Fruit fly (Drosophila melanogaster) whole organism, embryonic: ENCODE measurements around the gene CG7329.

Experiments used
- Aef1 ChIP-seq: fragments of 200-800 bp; sonication (Bioruptor generic); IDR thresholded peaks from 3 replicates; pipeline ENCODE4 v1.3.6; 2022; ENCODE audit warnings: missing biosample characterization, missing genetic modification characterization
- Blimp-1 ChIP-seq: fragments of 200-800 bp; sonication (Bioruptor generic); optimal IDR thresholded peaks from 3 replicates; lab custom pipeline; 2018; ENCODE audit warnings: missing biosample characterization, missing genetic modification characterization, mild to moderate bottlenecking, moderate library complexity, missing genetic modification reagents
- Bteb2 ChIP-seq: fragments of 200-800 bp; sonication (Bioruptor generic); optimal IDR thresholded peaks from 2 replicates; lab custom pipeline; 2016; ENCODE audit warnings: missing biosample characterization, missing genetic modification characterization
- CG10274 ChIP-seq: fragments of 200-800 bp; sonication (Bioruptor generic); optimal IDR thresholded peaks from 3 replicates; lab custom pipeline; 2017; ENCODE audit warnings: missing biosample characterization, mild to moderate bottlenecking, missing genetic modification characterization
- CG12659 ChIP-seq: fragments of 200-800 bp; sonication (Bioruptor generic); optimal IDR thresholded peaks from 3 replicates; lab custom pipeline; 2017; ENCODE audit warnings: mild to moderate bottlenecking, missing biosample characterization, missing genetic modification reagents, missing genetic modification characterization
- CG13424 ChIP-seq: fragments of 200-800 bp; sonication (Bioruptor generic); optimal IDR thresholded peaks from 2 replicates; lab custom pipeline; 2019; ENCODE audit warnings: missing biosample characterization, mild to moderate bottlenecking, missing genetic modification characterization, moderate library complexity
- CG14050 ChIP-seq: fragments of 200-800 bp; sonication (Bioruptor generic); IDR thresholded peaks from 3 replicates; pipeline ENCODE4 v1.3.6; 2022; ENCODE audit warnings: missing biosample characterization, missing genetic modification characterization
- CG14441 ChIP-seq: fragments of 200-800 bp; sonication (Bioruptor generic); IDR thresholded peaks from 2 replicates; pipeline ENCODE4 v1.3.6; 2022; ENCODE audit warnings: missing biosample characterization, missing genetic modification characterization
- CG14965 ChIP-seq: fragments of 200-800 bp; sonication (Bioruptor generic); optimal IDR thresholded peaks from 2 replicates; lab custom pipeline; 2016; ENCODE audit warnings: missing biosample characterization, missing genetic modification characterization, borderline replicate concordance
- CG15011 ChIP-seq: fragments of 200-800 bp; sonication (Bioruptor generic); optimal IDR thresholded peaks from 3 replicates; lab custom pipeline; 2018; ENCODE audit warnings: missing biosample characterization, mild to moderate bottlenecking, missing genetic modification characterization
- CG17359 ChIP-seq: fragments of 200-800 bp; sonication (Bioruptor generic); optimal IDR thresholded peaks from 3 replicates; lab custom pipeline; 2018; ENCODE audit warnings: missing biosample characterization, mild to moderate bottlenecking, missing genetic modification characterization, moderate library complexity
- CG30431 ChIP-seq: fragments of 200-800 bp; sonication (Bioruptor generic); optimal IDR thresholded peaks from 2 replicates; lab custom pipeline; 2017; ENCODE audit warnings: missing biosample characterization, missing genetic modification characterization
- CG31224 ChIP-seq: fragments of 200-800 bp; sonication (Bioruptor generic); IDR thresholded peaks from 2 replicates; pipeline ENCODE4 v1.3.6; 2022; ENCODE audit warnings: missing biosample characterization, missing genetic modification characterization
- CG33557 ChIP-seq: fragments of 200-800 bp; sonication (Bioruptor generic); optimal IDR thresholded peaks from 2 replicates; lab custom pipeline; 2019; ENCODE audit warnings: missing biosample characterization, mild to moderate bottlenecking, missing genetic modification characterization, moderate library complexity
- CG4360 ChIP-seq: fragments of 200-800 bp; sonication (Bioruptor generic); IDR thresholded peaks from 2 replicates; pipeline ENCODE4 v1.3.6; 2022; ENCODE audit warnings: missing biosample characterization, missing genetic modification characterization
- CG4707 ChIP-seq: fragments of 200-800 bp; sonication (Bioruptor generic); optimal IDR thresholded peaks from 2 replicates; lab custom pipeline; 2018; ENCODE audit warnings: missing biosample characterization, mild to moderate bottlenecking, missing genetic modification characterization, moderate library complexity
- CG5180 ChIP-seq: fragments of 200-800 bp; sonication (Bioruptor generic); optimal IDR thresholded peaks from 3 replicates; lab custom pipeline; 2017; ENCODE audit warnings: missing biosample characterization, missing genetic modification characterization, mild to moderate bottlenecking, moderate library complexity, missing genetic modification reagents
- CG7556 ChIP-seq: fragments of 200-800 bp; sonication (Bioruptor generic); optimal IDR thresholded peaks from 2 replicates; lab custom pipeline; 2017; ENCODE audit warnings: missing biosample characterization, mild to moderate bottlenecking, missing genetic modification characterization
- CG7963 ChIP-seq: fragments of 200-800 bp; sonication (Bioruptor generic); IDR thresholded peaks from 3 replicates; pipeline ENCODE4 v1.3.6; 2022; ENCODE audit warnings: missing biosample characterization, missing genetic modification characterization; ENCODE audit not compliant: partially characterized antibody
- CG7987 ChIP-seq: fragments of 200-800 bp; sonication (Bioruptor generic); optimal IDR thresholded peaks from 2 replicates; lab custom pipeline; 2018; ENCODE audit warnings: missing biosample characterization, mild to moderate bottlenecking, missing genetic modification characterization, moderate library complexity
- CG8765 ChIP-seq: fragments of 200-800 bp; sonication (Bioruptor generic); IDR thresholded peaks from 2 replicates; pipeline ENCODE4 v1.3.6; 2022; ENCODE audit warnings: missing biosample characterization, missing genetic modification characterization
- CG8944 ChIP-seq: fragments of 200-800 bp; sonication (Bioruptor generic); optimal IDR thresholded peaks from 3 replicates; lab custom pipeline; 2016; ENCODE audit warnings: missing biosample characterization, missing genetic modification characterization
- Doc3 ChIP-seq: fragments of 200-800 bp; sonication (Bioruptor generic); IDR thresholded peaks from 3 replicates; pipeline ENCODE4 v1.3.6; 2022; ENCODE audit warnings: missing biosample characterization, missing genetic modification characterization; ENCODE audit not compliant: partially characterized antibody
- Dp ChIP-seq: fragments of 200-800 bp; sonication (Bioruptor generic); optimal IDR thresholded peaks from 2 replicates; lab custom pipeline; 2018; ENCODE audit warnings: missing biosample characterization, mild to moderate bottlenecking, missing genetic modification characterization, moderate library complexity
- MBD-R2 ChIP-seq: fragments of 200-800 bp; sonication (Bioruptor generic); IDR thresholded peaks from 2 replicates; pipeline ENCODE4 v1.3.6; 2022; ENCODE audit warnings: missing biosample characterization, missing genetic modification characterization
- NK7.1 ChIP-seq: fragments of 200-800 bp; sonication (Bioruptor generic); optimal IDR thresholded peaks from 3 replicates; lab custom pipeline; 2016; ENCODE audit warnings: missing biosample characterization, missing genetic modification characterization
- Oli ChIP-seq: fragments of 200-800 bp; sonication (Bioruptor generic); optimal IDR thresholded peaks from 2 replicates; lab custom pipeline; 2018; ENCODE audit warnings: missing biosample characterization, mild to moderate bottlenecking, missing genetic modification characterization, moderate library complexity
- Ravus ChIP-seq: fragments of 200-800 bp; sonication (Bioruptor generic); IDR thresholded peaks from 2 replicates; pipeline ENCODE4 v1.3.6; 2022; ENCODE audit warnings: missing biosample characterization, missing genetic modification characterization
- Sox100B ChIP-seq: fragments of 200-800 bp; sonication (Bioruptor generic); optimal IDR thresholded peaks from 3 replicates; lab custom pipeline; 2018; ENCODE audit warnings: missing biosample characterization, mild to moderate bottlenecking, missing genetic modification characterization
- ap ChIP-seq: fragments of 200-800 bp; sonication (Bioruptor generic); IDR thresholded peaks from 2 replicates; pipeline ENCODE4 v1.3.6; 2022; ENCODE audit warnings: missing biosample characterization, missing genetic modification characterization
- ara ChIP-seq: fragments of 200-800 bp; sonication (Bioruptor generic); IDR thresholded peaks from 2 replicates; pipeline ENCODE4 v1.3.6; 2022; ENCODE audit warnings: missing biosample characterization, missing genetic modification characterization
- ash1 ChIP-seq: fragments of 200-800 bp; sonication (Bioruptor generic); optimal IDR thresholded peaks from 2 replicates; lab custom pipeline; 2018; ENCODE audit warnings: missing biosample characterization, mild to moderate bottlenecking, missing genetic modification characterization
- croc ChIP-seq: fragments of 200-800 bp; sonication (Bioruptor generic); conservative IDR thresholded peaks from 3 replicates; pipeline ENCODE4 v1.3.6; 2022; ENCODE audit warnings: missing biosample characterization, missing genetic modification characterization
- dysf ChIP-seq: fragments of 200-800 bp; sonication (Bioruptor generic); IDR thresholded peaks from 3 replicates; pipeline ENCODE4 v1.3.6; 2022; ENCODE audit warnings: missing biosample characterization, missing genetic modification characterization
- exex ChIP-seq: fragments of 200-800 bp; sonication (Bioruptor generic); optimal IDR thresholded peaks from 4 replicates; lab custom pipeline; 2018; ENCODE audit warnings: missing biosample characterization, mild to moderate bottlenecking, missing genetic modification characterization, moderate library complexity
- fd102C ChIP-seq: fragments of 200-800 bp; sonication (Bioruptor generic); optimal IDR thresholded peaks from 2 replicates; lab custom pipeline; 2018; ENCODE audit warnings: missing biosample characterization, mild to moderate bottlenecking, missing genetic modification characterization, moderate library complexity
- gce ChIP-seq: fragments of 200-800 bp; sonication (Bioruptor generic); IDR thresholded peaks from 3 replicates; pipeline ENCODE4 v1.3.6; 2022; ENCODE audit warnings: missing biosample characterization, missing genetic modification characterization
- gfzf ChIP-seq: fragments of 200-800 bp; sonication (Bioruptor generic); optimal IDR thresholded peaks from 2 replicates; lab custom pipeline; 2016; ENCODE audit warnings: missing biosample characterization, mild to moderate bottlenecking, missing genetic modification characterization, moderate library complexity
- hbn ChIP-seq: fragments of 200-800 bp; sonication (Bioruptor generic); IDR thresholded peaks from 2 replicates; pipeline ENCODE4 v1.3.6; 2022; ENCODE audit warnings: missing biosample characterization, missing genetic modification characterization; ENCODE audit not compliant: partially characterized antibody
- jigr1 ChIP-seq: fragments of 200-800 bp; sonication (Bioruptor generic); IDR thresholded peaks from 3 replicates; pipeline ENCODE4 v1.3.6; 2022; ENCODE audit warnings: missing biosample characterization, missing genetic modification characterization
- ken ChIP-seq: fragments of 200-800 bp; sonication (Bioruptor generic); IDR thresholded peaks from 3 replicates; pipeline ENCODE4 v1.3.6; 2022; ENCODE audit warnings: missing biosample characterization, missing genetic modification characterization
- lab ChIP-seq: fragments of 200-800 bp; sonication (Bioruptor generic); optimal IDR thresholded peaks from 3 replicates; lab custom pipeline; 2017; ENCODE audit warnings: missing biosample characterization, missing genetic modification characterization, mild to moderate bottlenecking, moderate library complexity, missing genetic modification reagents
- lbe ChIP-seq: fragments of 200-800 bp; sonication (Bioruptor generic); optimal IDR thresholded peaks from 2 replicates; lab custom pipeline; 2016; ENCODE audit warnings: missing biosample characterization, mild to moderate bottlenecking, missing genetic modification characterization
- pzg ChIP-seq: fragments of 200-800 bp; sonication (Bioruptor generic); optimal IDR thresholded peaks from 3 replicates; lab custom pipeline; 2018; ENCODE audit warnings: missing biosample characterization, mild to moderate bottlenecking, missing genetic modification characterization, moderate library complexity
- run ChIP-seq: fragments of 200-800 bp; sonication (Bioruptor generic); optimal IDR thresholded peaks from 3 replicates; lab custom pipeline; 2018; ENCODE audit warnings: missing biosample characterization, mild to moderate bottlenecking, missing genetic modification characterization
- shn ChIP-seq: fragments of 200-800 bp; sonication (Bioruptor generic); optimal IDR thresholded peaks from 3 replicates; lab custom pipeline; 2016; ENCODE audit warnings: missing biosample characterization, missing genetic modification characterization
- sna ChIP-seq: fragments of 200-800 bp; sonication (Bioruptor generic); IDR thresholded peaks from 2 replicates; pipeline ENCODE4 v1.3.6; 2022; ENCODE audit warnings: missing biosample characterization, missing genetic modification characterization; ENCODE audit not compliant: partially characterized antibody
- trh ChIP-seq: fragments of 200-800 bp; sonication (Bioruptor generic); optimal IDR thresholded peaks from 2 replicates; lab custom pipeline; 2016; ENCODE audit warnings: missing biosample characterization, missing genetic modification characterization
- zen ChIP-seq: fragments of 200-800 bp; sonication (Bioruptor generic); optimal IDR thresholded peaks from 3 replicates; lab custom pipeline; 2018; ENCODE audit warnings: missing biosample characterization, mild to moderate bottlenecking, missing genetic modification characterization, moderate library complexity

Gene CG7329

dm6 chr2L:10676933-10677714 lies 38.9 kb upstream of the CG7329 start, which contains the start of gene CG17104 (continued):
- TF ChIP-seq CG5180 (GFP tag; lab: Kevin White, UChicago) (no peak), ken (GFP tag; lab: Robert Waterston, UW) (no peak), shn (GFP tag; lab: Kevin White, UChicago) (no peak), trh (GFP tag; lab: Kevin White, UChicago) (no peak), Dp (no peak), Blimp-1 (peak; percentile 64), jigr1 (GFP tag; lab: Robert Waterston, UW) (no peak), Ravus (GFP tag; lab: Robert Waterston, UW) (no peak), CG4360 (GFP tag; lab: Robert Waterston, UW) (no peak), CG7556 (GFP tag; lab: Kevin White, UChicago) (peak; percentile 32), Oli (tag; lab: Kevin White, UChicago) (peak; percentile 49), CG17359 (tag; lab: Kevin White, UChicago) (peak; percentile 1), fd102C (GFP tag; lab: Kevin White, UChicago) (no peak), CG30431 (GFP tag; lab: Kevin White, UChicago) (no peak), CG14441 (GFP tag; lab: Robert Waterston, UW) (no peak), gce (GFP tag; lab: Robert Waterston, UW) (no peak), ara (no peak), CG14965 (GFP tag; lab: Kevin White, UChicago) (no peak), CG14050 (peak; percentile 31; the same call in 1 of the 3 replicates), CG31224 (no peak), dysf (GFP tag; lab: Robert Waterston, UW) (peak; percentile 43; the same call in 1 of the 3 replicates), lbe (GFP tag; lab: Kevin White, UChicago) (no peak), CG7987 (GFP tag; lab: Kevin White, UChicago) (no peak), pzg (GFP tag; lab: Kevin White, UChicago) (no peak), ash1 (GFP tag; lab: Kevin White, UChicago) (no peak), croc (GFP tag; lab: Robert Waterston, UW) (no peak), CG7963 (no peak), sna (GFP tag; lab: Robert Waterston, UW) (no peak), CG15011 (GFP tag; lab: Kevin White, UChicago) (no peak), CG4707 (GFP tag; lab: Kevin White, UChicago) (no peak), NK7.1 (GFP tag; lab: Kevin White, UChicago) (no peak), CG33557 (GFP tag; lab: Kevin White, UChicago) (no peak), hbn (GFP tag; lab: Robert Waterston, UW) (no peak), gfzf (no peak), Aef1 (peak; percentile 35; the same call in 1 of the 3 replicates), Doc3 (GFP tag; lab: Robert Waterston, UW) (no peak), Sox100B (GFP tag; lab: Kevin White, UChicago) (no peak), ap (GFP tag; lab: Robert Waterston, UW) (no peak), CG8944 (GFP tag; lab: Kevin White, UChicago) (no peak), lab (GFP tag; lab: Kevin White, UChicago) (peak; percentile 32), CG10274 (GFP tag; lab: Kevin White, UChicago) (no peak), CG12659 (GFP tag; lab: Kevin White, UChicago) (peak; percentile 33), CG8765 (GFP tag; lab: Robert Waterston, UW) (no peak), MBD-R2 (GFP tag; lab: Robert Waterston, UW) (no peak), exex (tag; lab: Kevin White, UChicago) (no peak), CG13424 (tag; lab: Kevin White, UChicago) (peak; percentile 51), run (tag; lab: Kevin White, UChicago) (no peak), zen (no peak), Bteb2 (GFP tag; lab: Kevin White, UChicago) (no peak)
